Worm (Caenorhabditis elegans) whole organism, L1 larva: ENCODE data around the gene lin-49.

Experiments
- C16A3.4 ChIP-seq: fragments of 150-350 bp; optimal IDR thresholded peaks from 2 replicates; lab custom pipeline; 2014; ENCODE audit warnings: missing biosample characterization, missing genetic modification characterization
- F16B12.6 ChIP-seq: fragments of 150-350 bp; optimal IDR thresholded peaks from 2 replicates; lab custom pipeline; 2014; ENCODE audit warnings: missing biosample characterization, missing genetic modification characterization
- Y116A8C.19 ChIP-seq: sonication (generic microtip); optimal IDR thresholded peaks from 2 replicates; lab custom pipeline; 2016; ENCODE audit warnings: missing compliant biosample characterization, missing genetic modification characterization, borderline replicate concordance
- aha-1 ChIP-seq: fragments of 150-350 bp; optimal IDR thresholded peaks from 2 replicates; lab custom pipeline; 2014; ENCODE audit warnings: missing biosample characterization, missing genetic modification characterization
- blmp-1 ChIP-seq: fragments of 150-350 bp; optimal IDR thresholded peaks from 2 replicates; lab custom pipeline; 2014; ENCODE audit warnings: missing biosample characterization, missing genetic modification characterization
- ceh-82 ChIP-seq, 3 experiments: fragments of 150-350 bp in 1 of 3; sonication (generic microtip) in 2 of 3; optimal IDR thresholded peaks; 2 replicates each; lab custom pipeline; 2014 to 2017; ENCODE audit warnings: missing biosample characterization in 3 of 3, missing genetic modification characterization in 3 of 3
- ceh-88 ChIP-seq: fragments of 200-800 bp; sonication (Bioruptor generic); IDR thresholded peaks from 2 replicates; pipeline ENCODE4 v1.3.6; 2022; ENCODE audit warnings: missing genetic modification characterization, missing compliant biosample characterization
- dsc-1 ChIP-seq: sonication (generic microtip); optimal IDR thresholded peaks from 2 replicates; lab custom pipeline; 2016; ENCODE audit warnings: mild to moderate bottlenecking, missing genetic modification characterization, missing compliant biosample characterization
- efl-1 ChIP-seq, 4 experiments: fragments of 150-350 bp; optimal IDR thresholded peaks in 3 of 4; peaks in 1 of 4; 1 replicate in 1 of 4; 2 replicates in 3 of 4; lab custom pipeline; 2014; ENCODE audit warnings: missing biosample characterization in 2 of 4, missing genetic modification characterization in 2 of 4, missing genetic modification reagents in 2 of 4
- efl-3 ChIP-seq: fragments of 200-800 bp; sonication (Bioruptor generic); optimal IDR thresholded peaks from 2 replicates; lab custom pipeline; 2018; ENCODE audit warnings: mild to moderate bottlenecking, missing genetic modification characterization, missing compliant biosample characterization
- egl-13 ChIP-seq: sonication (generic microtip); optimal IDR thresholded peaks from 2 replicates; lab custom pipeline; 2016; ENCODE audit warnings: missing genotype, missing genetic modification reagents, missing genetic modification characterization, missing compliant biosample characterization
- egl-27 ChIP-seq, 2 experiments: fragments of 150-350 bp in 1 of 2; sonication (generic microtip); optimal IDR thresholded peaks; 3 replicates each; lab custom pipeline; 2017 to 2018; ENCODE audit warnings: missing biosample characterization in 2 of 2, missing genetic modification characterization in 2 of 2, missing genetic modification reagents in 2 of 2
- elt-2 ChIP-seq: sonication (generic microtip); optimal IDR thresholded peaks from 2 replicates; lab custom pipeline; 2016; ENCODE audit warnings: missing genetic modification characterization, mild to moderate bottlenecking, inconsistent platforms, missing compliant biosample characterization, missing genetic modification reagents
- elt-3 ChIP-seq, 6 experiments: fragments of 150-350 bp in 1 of 6; sonication (generic microtip); optimal IDR thresholded peaks; 2 replicates each; lab custom pipeline; 2017 to 2018; ENCODE audit warnings: missing biosample characterization in 6 of 6, missing genetic modification characterization in 6 of 6, inconsistent platforms in 1 of 6
- fkh-10 ChIP-seq: sonication (generic microtip); optimal IDR thresholded peaks from 2 replicates; lab custom pipeline; 2017; ENCODE audit warnings: missing biosample characterization, missing genetic modification reagents, missing genetic modification characterization
- fkh-4 ChIP-seq: sonication (generic microtip); optimal IDR thresholded peaks from 2 replicates; lab custom pipeline; 2016; ENCODE audit warnings: missing compliant biosample characterization, missing genetic modification characterization, borderline replicate concordance
- fkh-8 ChIP-seq: sonication (generic microtip); optimal IDR thresholded peaks from 2 replicates; lab custom pipeline; 2016; ENCODE audit warnings: mild to moderate bottlenecking, missing genetic modification characterization, missing compliant biosample characterization
- fos-1 ChIP-seq: fragments of 150-350 bp; optimal IDR thresholded peaks from 2 replicates; lab custom pipeline; 2014; ENCODE audit warnings: missing biosample characterization, missing genetic modification characterization
- irx-1 ChIP-seq: sonication (generic microtip); optimal IDR thresholded peaks from 2 replicates; lab custom pipeline; 2016; ENCODE audit warnings: missing genetic modification characterization, missing compliant biosample characterization
- isw-1 ChIP-seq: fragments of 200-800 bp; sonication (Bioruptor generic); IDR thresholded peaks from 2 replicates; pipeline ENCODE4 v1.3.6; 2022; ENCODE audit warnings: missing genetic modification characterization, missing compliant biosample characterization
- lin-14 ChIP-seq: fragments of 200-800 bp; sonication (Bioruptor generic); optimal IDR thresholded peaks from 2 replicates; lab custom pipeline; 2018; ENCODE audit warnings: mild to moderate bottlenecking, missing genetic modification characterization, moderate library complexity, missing compliant biosample characterization
- lsy-2 ChIP-seq, 2 experiments: fragments of 150-350 bp; optimal IDR thresholded peaks; 2 replicates each; lab custom pipeline; 2014; ENCODE audit warnings: missing biosample characterization in 2 of 2, missing genetic modification characterization in 2 of 2
- mdl-1 ChIP-seq, 2 experiments: fragments of 150-350 bp; optimal IDR thresholded peaks; 2 replicates each; lab custom pipeline; 2014 to 2017; ENCODE audit warnings: missing biosample characterization in 2 of 2, missing genetic modification characterization in 2 of 2, inconsistent platforms in 1 of 2
- mef-2 ChIP-seq: fragments of 150-350 bp; optimal IDR thresholded peaks from 2 replicates; lab custom pipeline; 2014; ENCODE audit warnings: missing biosample characterization, missing genetic modification characterization
- mep-1 ChIP-seq: fragments of 150-350 bp; optimal IDR thresholded peaks from 2 replicates; lab custom pipeline; 2014; ENCODE audit warnings: missing biosample characterization, missing genetic modification characterization
- nhr-12 ChIP-seq: sonication (generic microtip); optimal IDR thresholded peaks from 2 replicates; lab custom pipeline; 2017; ENCODE audit warnings: missing biosample characterization, missing genetic modification characterization
- nhr-19 ChIP-seq: fragments of 200-800 bp; sonication (Bioruptor generic); conservative IDR thresholded peaks from 2 replicates; pipeline ENCODE4 v1.3.6; 2022; ENCODE audit warnings: missing genetic modification characterization, missing compliant biosample characterization
- nhr-20 ChIP-seq: sonication (generic microtip); optimal IDR thresholded peaks from 2 replicates; lab custom pipeline; 2016; ENCODE audit warnings: mild to moderate bottlenecking, missing genetic modification characterization, missing compliant biosample characterization
- nhr-237 ChIP-seq: fragments of 150-350 bp; optimal IDR thresholded peaks from 2 replicates; lab custom pipeline; 2014; ENCODE audit warnings: missing biosample characterization, missing genetic modification characterization
- nhr-28 ChIP-seq: fragments of 150-350 bp; optimal IDR thresholded peaks from 2 replicates; lab custom pipeline; 2014; ENCODE audit warnings: missing biosample characterization, missing genetic modification characterization
- nhr-47 ChIP-seq: sonication (generic microtip); optimal IDR thresholded peaks from 2 replicates; lab custom pipeline; 2016; ENCODE audit warnings: mild to moderate bottlenecking, missing genetic modification characterization, moderate library complexity, missing compliant biosample characterization
- nhr-71 ChIP-seq: sonication (generic microtip); optimal IDR thresholded peaks from 2 replicates; lab custom pipeline; 2016; ENCODE audit warnings: mild to moderate bottlenecking, missing genetic modification characterization, moderate library complexity, missing compliant biosample characterization
- nhr-77 ChIP-seq: fragments of 150-350 bp; optimal IDR thresholded peaks from 2 replicates; lab custom pipeline; 2014; ENCODE audit warnings: missing biosample characterization, missing genetic modification characterization
- nhr-84 ChIP-seq: sonication (generic microtip); optimal IDR thresholded peaks from 2 replicates; lab custom pipeline; 2017; ENCODE audit warnings: missing biosample characterization, missing genetic modification characterization
- pax-3 ChIP-seq: fragments of 200-800 bp; sonication (Bioruptor generic); optimal IDR thresholded peaks from 2 replicates; lab custom pipeline; 2018; ENCODE audit warnings: mild to moderate bottlenecking, missing genetic modification characterization, moderate library complexity, missing compliant biosample characterization
- rnt-1 ChIP-seq: sonication (generic microtip); optimal IDR thresholded peaks from 2 replicates; lab custom pipeline; 2016; ENCODE audit warnings: mild to moderate bottlenecking, missing genetic modification characterization, moderate library complexity, missing compliant biosample characterization
- skn-1 ChIP-seq: fragments of 150-350 bp; optimal IDR thresholded peaks from 2 replicates; lab custom pipeline; 2014; ENCODE audit warnings: missing biosample characterization, missing genetic modification characterization
- snpc-4 ChIP-seq: fragments of 150-350 bp; optimal IDR thresholded peaks from 2 replicates; lab custom pipeline; 2014; ENCODE audit warnings: missing biosample characterization, missing genetic modification characterization
- snu-23 ChIP-seq: sonication (generic microtip); optimal IDR thresholded peaks from 2 replicates; lab custom pipeline; 2016; ENCODE audit warnings: missing genetic modification characterization, missing compliant biosample characterization
- sox-4 ChIP-seq: sonication (generic microtip); optimal IDR thresholded peaks from 2 replicates; lab custom pipeline; 2016; ENCODE audit warnings: missing genetic modification characterization, missing compliant biosample characterization
- sptf-1 ChIP-seq: fragments of 150-350 bp; optimal IDR thresholded peaks from 2 replicates; lab custom pipeline; 2014; ENCODE audit warnings: missing biosample characterization, missing genetic modification characterization
- sup-37 ChIP-seq: fragments of 200-800 bp; sonication (Bioruptor generic); optimal IDR thresholded peaks from 2 replicates; lab custom pipeline; 2018; ENCODE audit warnings: mild to moderate bottlenecking, missing genetic modification characterization, missing compliant biosample characterization
- swsn-7 ChIP-seq: sonication (generic microtip); optimal IDR thresholded peaks from 2 replicates; lab custom pipeline; 2016; ENCODE audit warnings: missing genetic modification characterization, missing compliant biosample characterization
- tlp-1 ChIP-seq: fragments of 150-350 bp; optimal IDR thresholded peaks from 2 replicates; lab custom pipeline; 2014; ENCODE audit warnings: missing biosample characterization, missing genetic modification characterization
- unc-86 ChIP-seq: sonication (generic microtip); optimal IDR thresholded peaks from 2 replicates; lab custom pipeline; 2016; ENCODE audit warnings: missing genetic modification characterization, missing compliant biosample characterization
- xbp-1 ChIP-seq: sonication (generic microtip); optimal IDR thresholded peaks from 2 replicates; lab custom pipeline; 2016; ENCODE audit warnings: missing genetic modification characterization, missing compliant biosample characterization
- zag-1 ChIP-seq: fragments of 150-350 bp; optimal IDR thresholded peaks from 2 replicates; lab custom pipeline; 2014; ENCODE audit warnings: missing biosample characterization, missing genetic modification characterization
- ztf-11 ChIP-seq, 2 experiments: sonication (generic microtip); optimal IDR thresholded peaks; 2 replicates each; lab custom pipeline; 2016 to 2017; ENCODE audit warnings: missing genetic modification characterization in 2 of 2, missing biosample characterization in 1 of 2, missing compliant biosample characterization in 1 of 2

The lin-49 gene

DNA sequence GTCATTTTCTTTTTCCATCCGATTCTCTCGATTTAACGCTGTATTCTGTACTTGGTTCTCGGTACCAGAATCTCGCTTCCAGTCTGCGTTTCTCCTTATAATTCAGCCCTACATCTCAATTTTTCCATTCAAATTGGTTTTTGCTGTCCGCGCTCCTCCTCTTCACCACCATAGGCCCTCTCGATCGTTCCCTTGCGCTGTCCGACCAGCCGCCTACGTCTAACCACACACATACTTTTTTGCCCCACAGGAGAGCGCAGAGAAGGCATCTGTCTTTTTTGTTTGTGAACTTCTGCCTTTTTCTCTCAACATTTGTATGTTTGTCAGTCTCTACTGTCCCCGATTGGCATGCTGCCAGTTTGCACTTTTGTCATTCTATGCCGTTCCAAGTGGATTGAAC, 6.8 kb downstream of the lin-49 start, which contains the start of gene F42A9.11 (continued):
- TF ChIP-seq efl-3 (GFP tag; lab: Kevin White, UChicago) (no peak), sox-4 (tag; lab: Kevin White, UChicago) (no peak)

DNA sequence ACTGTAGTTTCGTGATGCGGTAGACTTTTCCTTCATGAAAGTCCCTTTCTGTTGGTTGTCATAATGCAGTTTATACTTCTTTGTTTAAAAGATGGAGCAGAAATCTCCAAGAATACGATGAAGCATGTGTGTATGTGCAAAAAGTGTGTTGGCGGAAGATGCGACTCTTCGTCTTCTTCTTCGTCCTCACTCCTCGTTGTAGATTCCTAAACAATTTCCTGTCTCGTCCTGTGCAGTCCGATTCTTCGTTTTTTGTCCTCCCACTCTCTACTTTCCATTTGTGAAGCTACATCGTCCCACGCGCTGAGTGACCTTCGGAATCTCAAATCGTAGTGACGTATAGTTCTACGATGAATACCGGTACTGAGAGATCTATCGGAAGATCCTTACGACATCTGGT, 7.8 kb downstream of the lin-49 start:
- TF ChIP-seq lin-14 (GFP tag; lab: Kevin White, UChicago) (peak; percentile 55), blmp-1 (tag; lab: Kevin White, UChicago) (peak; percentile 31), fkh-10 (GFP tag; lab: Kevin White, UChicago) (peak; percentile 58), nhr-28 (tag; lab: Kevin White, UChicago) (no peak), egl-13 (tag; lab: Kevin White, UChicago) (no peak)
- TF ChIP-seq, all 84 proteins: peak for 3

DNA sequence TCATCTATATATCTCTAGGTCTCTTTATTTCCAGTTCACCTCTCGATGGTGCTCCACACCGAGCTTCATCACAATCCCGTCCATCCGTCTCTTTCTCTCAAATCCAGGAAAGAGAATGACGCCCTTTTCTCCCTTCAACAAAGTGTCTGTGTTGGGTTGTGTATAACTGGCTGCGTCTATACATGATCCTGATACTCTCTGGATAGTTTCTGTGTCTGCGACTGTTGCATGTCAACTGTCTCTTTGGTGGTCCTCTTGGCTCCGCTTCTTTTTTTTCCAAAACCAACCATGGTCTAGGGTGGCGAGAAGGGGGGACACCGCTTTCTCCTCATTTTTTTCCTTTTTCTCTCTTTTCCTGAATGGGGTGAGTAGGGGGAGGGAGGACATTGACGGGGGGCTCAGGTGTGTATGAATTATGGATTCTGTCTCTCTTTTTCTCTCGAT, 9.1 kb downstream of the lin-49 start:
- TF ChIP-seq fos-1 (tag; lab: Kevin White, UChicago) (peak; percentile 38), lsy-2 (tag; optimal IDR thresholded peaks at IDR 0.05; lab: Kevin White, UChicago) (peak; percentile 16 to 58), egl-27 (tag; optimal IDR thresholded peaks at IDR 0.05; lab: Kevin White, UChicago) (peak in 1 of 2 experiments; percentile 8), snu-23 (peak; percentile 75), pax-3 (tag; lab: Kevin White, UChicago) (no peak), unc-86 (tag; lab: Kevin White, UChicago) (peak; percentile 77), lin-14 (GFP tag; lab: Kevin White, UChicago) (peak; percentile 91), tlp-1 (tag; lab: Kevin White, UChicago) (no peak), xbp-1 (tag; lab: Kevin White, UChicago) (peak; percentile 39), elt-3 (tag; optimal IDR thresholded peaks at IDR 0.05; lab: Kevin White, UChicago) (no peak), nhr-19 (GFP tag; lab: Robert Waterston, UW) (peak; percentile 53), fkh-10 (GFP tag; lab: Kevin White, UChicago) (peak; percentile 71), swsn-7 (tag; lab: Kevin White, UChicago) (peak; percentile 67), nhr-77 (tag; lab: Kevin White, UChicago) (peak; percentile 56), aha-1 (tag; lab: Kevin White, UChicago) (no peak), elt-2 (tag; lab: Kevin White, UChicago) (no peak), sup-37 (no peak), zag-1 (tag; lab: Kevin White, UChicago) (no peak), F16B12.6 (tag; lab: Kevin White, UChicago) (no peak), ztf-11 (tag; optimal IDR thresholded peaks at IDR 0.05; lab: Kevin White, UChicago) (no peak), snpc-4 (tag; lab: Kevin White, UChicago) (peak; percentile 15), ceh-82 (tag; optimal IDR thresholded peaks at IDR 0.05; lab: Kevin White, UChicago) (peak; percentile 42 to 60 (median 51)), nhr-20 (tag; lab: Kevin White, UChicago) (peak; percentile 61), sox-4 (tag; lab: Kevin White, UChicago) (no peak), C16A3.4 (tag; lab: Kevin White, UChicago) (peak; percentile 41), nhr-12 (tag; lab: Kevin White, UChicago) (no peak), nhr-47 (peak; percentile 53), Y116A8C.19 (tag; lab: Kevin White, UChicago) (no peak), irx-1 (tag; lab: Kevin White, UChicago) (peak; percentile 50), isw-1 (GFP tag; lab: Robert Waterston, UW) (peak; percentile 40), blmp-1 (tag; lab: Kevin White, UChicago) (peak; percentile 0), rnt-1 (peak; percentile 39), fkh-4 (tag; lab: Kevin White, UChicago) (no peak), ceh-88 (GFP tag; lab: Robert Waterston, UW) (peak; percentile 30; the same call in 1 of the 2 replicates), mef-2 (tag; lab: Kevin White, UChicago) (peak; percentile 38), sptf-1 (no peak), nhr-84 (tag; lab: Kevin White, UChicago) (no peak), efl-1 (optimal IDR thresholded peaks at IDR 0.05; lab: Kevin White, UChicago) (peak; percentile 48 to 60), efl-1 (GFP tag; optimal IDR thresholded peaks at IDR 0.05 in 1 of 2; lab: Kevin White, UChicago) (peak; percentile 2 to 55), mep-1 (tag; lab: Kevin White, UChicago) (peak; percentile 45), skn-1 (no peak), dsc-1 (tag; lab: Kevin White, UChicago) (peak; percentile 57), nhr-237 (tag; lab: Kevin White, UChicago) (no peak), nhr-71 (tag; lab: Kevin White, UChicago) (peak; percentile 74), fkh-8 (peak; percentile 63), mdl-1 (tag; optimal IDR thresholded peaks at IDR 0.05; lab: Kevin White, UChicago) (peak in 1 of 2 experiments; percentile 44)
